Fruit fly (Drosophila melanogaster) whole organism: ENCODE results near the gene sxe2.

Experiments
- CG8478 ChIP-seq: fragments of >200 bp; optimal IDR thresholded peaks from 2 replicates; lab custom pipeline; 2018; ENCODE audit warnings: inconsistent platforms
- pan ChIP-seq: fragments of >200 bp; optimal IDR thresholded peaks from 2 replicates; lab custom pipeline; 2017
- psq ChIP-seq: fragments of >200 bp; optimal IDR thresholded peaks from 2 replicates; lab custom pipeline; 2017

dm6 chr3R:16135616-16136015 lies 51.9 kb downstream of the sxe2 start:
- TF ChIP-seq CG8478 (lab: Kevin White, UChicago): no peak
- no peak for TF ChIP-seq pan (lab: Kevin White, UChicago)
- no peak for TF ChIP-seq psq (lab: Kevin White, UChicago)
